Worm (Caenorhabditis elegans) whole organism, L3 larva: ENCODE data around the gene fbxb-81.

Source experiments
- egl-5 ChIP-seq: fragments of 150-350 bp; optimal IDR thresholded peaks from 2 replicates; lab custom pipeline; 2017; ENCODE audit warnings: missing biosample characterization, missing genetic modification reagents, missing genetic modification characterization, inconsistent platforms
- elt-3 ChIP-seq, 3 experiments: fragments of 150-350 bp in 1 of 3; sonication (generic microtip) in 2 of 3; optimal IDR thresholded peaks; 2 replicates in 2 of 3; 4 replicates in 1 of 3; lab custom pipeline; 2014 to 2017; ENCODE audit warnings: missing biosample characterization in 3 of 3, missing genetic modification characterization in 3 of 3
- eor-1 ChIP-seq, 2 experiments: fragments of 150-350 bp; optimal IDR thresholded peaks; 2 replicates each; lab custom pipeline; 2014 to 2018; ENCODE audit warnings: missing biosample characterization in 2 of 2, missing genetic modification characterization in 2 of 2
- fkh-10 ChIP-seq: sonication (generic microtip); optimal IDR thresholded peaks from 2 replicates; lab custom pipeline; 2017; ENCODE audit warnings: missing biosample characterization, missing genetic modification reagents, missing genetic modification characterization
- mdl-1 ChIP-seq: fragments of 150-350 bp; optimal IDR thresholded peaks from 2 replicates; lab custom pipeline; 2014; ENCODE audit warnings: missing biosample characterization, missing genetic modification characterization
- nhr-237 ChIP-seq: fragments of 150-350 bp; optimal IDR thresholded peaks from 2 replicates; lab custom pipeline; 2014; ENCODE audit warnings: missing biosample characterization, missing genetic modification characterization
- snpc-4 ChIP-seq: fragments of 150-350 bp; optimal IDR thresholded peaks from 2 replicates; lab custom pipeline; 2014; ENCODE audit warnings: missing biosample characterization, missing genetic modification characterization
- unc-62 ChIP-seq: fragments of 150-350 bp; sonication (generic microtip); optimal IDR thresholded peaks from 4 replicates; lab custom pipeline; 2014; ENCODE audit warnings: missing biosample characterization, missing genetic modification reagents, missing genetic modification characterization

- TF ChIP-seq eor-1 (tag; optimal IDR thresholded peaks at IDR 0.05; lab: Kevin White, UChicago) (no peak), unc-62 (GFP tag; lab: Kevin White, UChicago) (no peak), snpc-4 (no peak), nhr-237 (tag; lab: Kevin White, UChicago) (no peak), egl-5 (tag; lab: Kevin White, UChicago) (no peak), fkh-10 (no peak), elt-3 (tag; optimal IDR thresholded peaks at IDR 0.05; lab: Kevin White, UChicago) (no peak), mdl-1 (tag; lab: Kevin White, UChicago) (no peak)
These were observed 44.8 kb downstream of the fbxb-81 start for ce11 chrIII:96196-96595.
